Worm (Caenorhabditis elegans) whole organism, mixed stage, embryonic: ENCODE results near the gene Y48C3A.5.

ENCODE experiments used
- elt-1 ChIP-seq: sonication (generic microtip); optimal IDR thresholded peaks from 2 replicates; lab custom pipeline; 2017; ENCODE audit warnings: missing genetic modification characterization, mild to moderate bottlenecking, missing compliant biosample characterization, antibody characterized with exemption, moderate library complexity, borderline replicate concordance; ENCODE audit not compliant: insufficient read depth
- lin-13 ChIP-seq: fragments of 150-350 bp; optimal IDR thresholded peaks from 2 replicates; lab custom pipeline; 2014; ENCODE audit warnings: missing biosample characterization, missing genetic modification characterization
- nhr-12 ChIP-seq: fragments of 150-350 bp; optimal IDR thresholded peaks from 2 replicates; lab custom pipeline; 2014; ENCODE audit warnings: missing biosample characterization, missing genetic modification characterization
- nhr-28 ChIP-seq: fragments of 150-350 bp; optimal IDR thresholded peaks from 2 replicates; lab custom pipeline; 2014; ENCODE audit warnings: missing biosample characterization, missing genetic modification characterization
- pha-4 ChIP-seq: fragments of 150-350 bp; optimal IDR thresholded peaks from 2 replicates; lab custom pipeline; 2018; ENCODE audit warnings: missing biosample characterization, missing genetic modification reagents, missing genetic modification characterization
- snpc-4 ChIP-seq: fragments of 150-350 bp; optimal IDR thresholded peaks from 2 replicates; lab custom pipeline; 2014; ENCODE audit warnings: missing biosample characterization, missing genetic modification characterization

DNA sequence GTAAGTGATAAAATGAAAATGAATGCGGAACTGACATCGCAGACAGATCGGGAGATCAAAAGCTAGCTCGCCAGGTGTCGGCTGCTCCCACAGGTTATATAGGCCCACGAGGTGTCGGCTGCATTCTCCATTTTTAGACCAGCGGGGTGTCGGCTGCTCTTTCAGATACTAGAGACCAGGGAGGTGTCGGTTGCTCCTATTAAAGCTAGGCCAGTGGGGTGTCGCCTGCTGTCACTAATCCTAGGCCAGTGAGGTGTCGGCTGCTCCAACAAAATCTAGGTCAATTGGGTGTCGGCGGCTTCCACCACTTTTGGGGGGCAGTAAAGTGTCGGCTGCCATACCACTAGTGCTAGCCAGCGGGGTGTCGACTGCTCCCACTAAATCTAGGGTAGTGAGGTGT is 19.0 kb downstream of the Y48C3A.5 start:
- TF ChIP-seq nhr-12 (tag; lab: Kevin White, UChicago) (no peak), pha-4 (tag; lab: Kevin White, UChicago) (no peak), snpc-4 (tag; lab: Kevin White, UChicago) (no peak), lin-13 (tag; lab: Kevin White, UChicago) (no peak), elt-1 (tag; lab: Kevin White, UChicago) (no peak), nhr-28 (tag; lab: Kevin White, UChicago) (no peak)
